Worm (Caenorhabditis elegans) whole organism, L3 larva: ENCODE measurements around the gene arrd-14.

Experiments
- ZK546.5 ChIP-seq: sonication (generic microtip); optimal IDR thresholded peaks from 2 replicates; lab custom pipeline; 2017; ENCODE audit warnings: missing biosample characterization, missing genetic modification characterization
- aly-2 ChIP-seq: fragments of 150-350 bp; optimal IDR thresholded peaks from 2 replicates; lab custom pipeline; 2014; ENCODE audit warnings: missing biosample characterization, missing genetic modification characterization
- ama-1 ChIP-seq: fragments of 150-350 bp; optimal IDR thresholded peaks from 2 replicates; lab custom pipeline; 2018
- ceh-16 ChIP-seq: sonication (generic microtip); optimal IDR thresholded peaks from 2 replicates; lab custom pipeline; 2017; ENCODE audit warnings: missing biosample characterization, missing genetic modification characterization
- ceh-28 ChIP-seq: fragments of 150-350 bp; optimal IDR thresholded peaks from 2 replicates; lab custom pipeline; 2014; ENCODE audit warnings: missing biosample characterization, missing genetic modification reagents, missing genetic modification characterization
- ceh-82 ChIP-seq: fragments of 150-350 bp; optimal IDR thresholded peaks from 2 replicates; lab custom pipeline; 2014; ENCODE audit warnings: missing biosample characterization, missing genetic modification characterization
- ceh-9 ChIP-seq: sonication (generic microtip); optimal IDR thresholded peaks from 2 replicates; lab custom pipeline; 2018; ENCODE audit warnings: missing biosample characterization, missing genetic modification characterization
- egl-27 ChIP-seq: sonication (generic microtip); optimal IDR thresholded peaks from 4 replicates; lab custom pipeline; 2017; ENCODE audit warnings: missing biosample characterization, missing genetic modification reagents, missing genetic modification characterization
- egl-5 ChIP-seq: fragments of 150-350 bp; optimal IDR thresholded peaks from 2 replicates; lab custom pipeline; 2017; ENCODE audit warnings: missing biosample characterization, missing genetic modification reagents, missing genetic modification characterization, inconsistent platforms
- eor-1 ChIP-seq, 2 experiments: fragments of 150-350 bp; optimal IDR thresholded peaks; 2 replicates each; lab custom pipeline; 2014 to 2018; ENCODE audit warnings: missing biosample characterization in 2 of 2, missing genetic modification characterization in 2 of 2
- fkh-10 ChIP-seq: sonication (generic microtip); optimal IDR thresholded peaks from 2 replicates; lab custom pipeline; 2017; ENCODE audit warnings: missing biosample characterization, missing genetic modification reagents, missing genetic modification characterization
- fkh-2 ChIP-seq: fragments of 150-350 bp; optimal IDR thresholded peaks from 2 replicates; lab custom pipeline; 2014; ENCODE audit warnings: missing biosample characterization, missing genetic modification reagents, missing genetic modification characterization
- fos-1 ChIP-seq: fragments of 150-350 bp; optimal IDR thresholded peaks from 2 replicates; lab custom pipeline; 2014; ENCODE audit warnings: missing biosample characterization, missing genetic modification characterization
- lin-15B ChIP-seq: fragments of 150-350 bp; optimal IDR thresholded peaks from 2 replicates; lab custom pipeline; 2014; ENCODE audit warnings: missing biosample characterization, missing genetic modification characterization
- lin-39 ChIP-seq: fragments of 150-350 bp; optimal IDR thresholded peaks from 2 replicates; lab custom pipeline; 2018; ENCODE audit warnings: missing biosample characterization, missing genetic modification reagents, missing genetic modification characterization
- lsy-12 ChIP-seq: sonication (generic microtip); optimal IDR thresholded peaks from 2 replicates; lab custom pipeline; 2016; ENCODE audit warnings: mild to moderate bottlenecking, missing genetic modification characterization, missing compliant biosample characterization
- mml-1 ChIP-seq: fragments of 150-350 bp; sonication (generic microtip); optimal IDR thresholded peaks from 3 replicates; lab custom pipeline; 2014; ENCODE audit warnings: missing biosample characterization, missing genetic modification characterization
- nfya-1 ChIP-seq: sonication (generic microtip); optimal IDR thresholded peaks from 2 replicates; lab custom pipeline; 2017; ENCODE audit warnings: missing genetic modification characterization, mild to moderate bottlenecking, missing compliant biosample characterization, antibody characterized with exemption, moderate library complexity; ENCODE audit not compliant: insufficient read depth
- nhr-12 ChIP-seq: fragments of 150-350 bp; optimal IDR thresholded peaks from 2 replicates; lab custom pipeline; 2014; ENCODE audit warnings: missing biosample characterization, missing genetic modification characterization
- nhr-23 ChIP-seq: fragments of 150-350 bp; optimal IDR thresholded peaks from 2 replicates; lab custom pipeline; 2014; ENCODE audit warnings: missing biosample characterization, missing genetic modification reagents, missing genetic modification characterization
- nhr-25 ChIP-seq: sonication (generic microtip); optimal IDR thresholded peaks from 2 replicates; lab custom pipeline; 2017; ENCODE audit warnings: missing biosample characterization, missing genetic modification characterization
- nhr-28 ChIP-seq: fragments of 150-350 bp; optimal IDR thresholded peaks from 2 replicates; lab custom pipeline; 2014; ENCODE audit warnings: missing biosample characterization, missing genetic modification characterization
- nhr-43 ChIP-seq: sonication (generic microtip); optimal IDR thresholded peaks from 2 replicates; lab custom pipeline; 2016; ENCODE audit warnings: mild to moderate bottlenecking, missing genetic modification characterization, missing compliant biosample characterization; ENCODE audit not compliant: poor library complexity, severe bottlenecking
- nhr-67 ChIP-seq: fragments of 150-350 bp; optimal IDR thresholded peaks from 2 replicates; lab custom pipeline; 2014; ENCODE audit warnings: missing biosample characterization, missing genetic modification characterization
- nhr-77 ChIP-seq: fragments of 150-350 bp; optimal IDR thresholded peaks from 2 replicates; lab custom pipeline; 2014; ENCODE audit warnings: missing biosample characterization, missing genetic modification characterization
- pha-4 ChIP-seq: fragments of 150-350 bp; optimal IDR thresholded peaks from 2 replicates; lab custom pipeline; 2014; ENCODE audit warnings: missing biosample characterization, missing genetic modification reagents, missing genetic modification characterization
- pqm-1 ChIP-seq: fragments of 150-350 bp; optimal IDR thresholded peaks from 2 replicates; lab custom pipeline; 2017; ENCODE audit warnings: missing biosample characterization, missing genetic modification characterization, inconsistent platforms
- sea-2 ChIP-seq: fragments of 150-350 bp; sonication (generic microtip); optimal IDR thresholded peaks from 4 replicates; lab custom pipeline; 2014; ENCODE audit warnings: missing biosample characterization, missing genetic modification reagents, missing genetic modification characterization
- skn-1 ChIP-seq: fragments of 150-350 bp; optimal IDR thresholded peaks from 2 replicates; lab custom pipeline; 2014; ENCODE audit warnings: missing biosample characterization, missing genetic modification characterization
- snpc-4 ChIP-seq: fragments of 150-350 bp; optimal IDR thresholded peaks from 2 replicates; lab custom pipeline; 2014; ENCODE audit warnings: missing biosample characterization, missing genetic modification characterization
- unc-39 ChIP-seq: sonication (generic microtip); optimal IDR thresholded peaks from 4 replicates; lab custom pipeline; 2017; ENCODE audit warnings: missing biosample characterization, missing genetic modification characterization
- unc-62 ChIP-seq: fragments of 150-350 bp; sonication (generic microtip); optimal IDR thresholded peaks from 4 replicates; lab custom pipeline; 2014; ENCODE audit warnings: missing biosample characterization, missing genetic modification reagents, missing genetic modification characterization
- zag-1 ChIP-seq: fragments of 150-350 bp; optimal IDR thresholded peaks from 2 replicates; lab custom pipeline; 2014; ENCODE audit warnings: missing biosample characterization, missing genetic modification characterization
- ztf-4 ChIP-seq: fragments of 150-350 bp; optimal IDR thresholded peaks from 2 replicates; lab custom pipeline; 2014; ENCODE audit warnings: missing biosample characterization, missing genetic modification characterization

The arrd-14 gene

DNA sequence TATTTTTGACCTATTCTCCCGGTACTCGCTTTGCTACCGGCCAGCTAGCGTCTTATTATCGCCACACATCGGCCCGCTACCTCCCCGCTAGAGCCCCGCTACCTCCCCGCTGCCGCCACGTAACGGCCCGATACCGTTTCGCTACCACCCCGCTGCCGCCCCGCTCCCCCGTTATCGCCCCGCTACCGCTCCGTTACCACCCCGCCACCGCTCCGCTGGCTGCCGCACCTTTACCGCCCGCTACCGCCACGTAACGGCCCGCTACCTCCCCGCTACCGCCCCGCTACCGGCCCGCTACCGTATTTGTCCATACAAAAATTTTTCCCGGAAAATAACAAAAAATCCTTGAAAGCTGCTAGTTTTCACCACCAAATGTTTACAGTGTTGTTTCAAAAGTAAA is 33.5 kb downstream of the arrd-14 start:
- TF ChIP-seq eor-1 (tag; optimal IDR thresholded peaks at IDR 0.05; lab: Kevin White, UChicago) = no peak
- TF ChIP-seq unc-62 (GFP tag; lab: Kevin White, UChicago) = no peak
- TF ChIP-seq zag-1 (tag; lab: Kevin White, UChicago) = no peak
- TF ChIP-seq aly-2 = no peak

DNA sequence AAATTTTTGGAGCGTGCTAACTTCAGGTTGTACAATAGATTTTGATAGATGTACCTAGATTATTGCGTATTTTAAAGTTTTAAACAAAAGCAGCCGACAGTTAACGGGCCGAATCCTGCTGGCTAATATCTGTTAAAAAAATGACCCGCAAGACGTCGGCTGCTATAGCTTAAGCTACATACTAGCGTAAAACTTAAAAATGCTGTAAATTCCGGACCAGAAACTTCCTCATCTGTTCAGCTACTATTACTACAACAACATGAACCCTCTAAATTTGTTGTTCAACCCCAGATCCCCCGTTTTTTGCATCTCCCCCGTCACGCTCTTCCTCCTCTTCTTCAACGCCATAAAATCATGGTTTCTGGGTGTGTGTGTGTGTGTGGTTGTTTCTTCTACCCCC is 34.8 kb downstream of the arrd-14 start:
- TF ChIP-seq ceh-28 (tag; lab: Kevin White, UChicago) (no peak), nhr-67 (no peak), unc-39 (tag; lab: Kevin White, UChicago) (no peak), fos-1 (tag; lab: Kevin White, UChicago) (no peak), ztf-4 (tag; lab: Kevin White, UChicago) (no peak), zag-1 (tag; lab: Kevin White, UChicago) (no peak), nhr-23 (tag; lab: Kevin White, UChicago) (no peak), ceh-82 (tag; lab: Kevin White, UChicago) (no peak), fkh-10 (no peak), fkh-2 (tag; lab: Kevin White, UChicago) (no peak), nfya-1 (tag; lab: Kevin White, UChicago) (no peak), egl-5 (tag; lab: Kevin White, UChicago) (no peak), egl-27 (tag; lab: Kevin White, UChicago) (no peak), nhr-12 (tag; lab: Kevin White, UChicago) (no peak), nhr-25 (tag; lab: Kevin White, UChicago) (no peak), nhr-28 (tag; lab: Kevin White, UChicago) (no peak), skn-1 (tag; lab: Kevin White, UChicago) (no peak), nhr-43 (tag; lab: Kevin White, UChicago) (no peak), nhr-77 (no peak)

DNA sequence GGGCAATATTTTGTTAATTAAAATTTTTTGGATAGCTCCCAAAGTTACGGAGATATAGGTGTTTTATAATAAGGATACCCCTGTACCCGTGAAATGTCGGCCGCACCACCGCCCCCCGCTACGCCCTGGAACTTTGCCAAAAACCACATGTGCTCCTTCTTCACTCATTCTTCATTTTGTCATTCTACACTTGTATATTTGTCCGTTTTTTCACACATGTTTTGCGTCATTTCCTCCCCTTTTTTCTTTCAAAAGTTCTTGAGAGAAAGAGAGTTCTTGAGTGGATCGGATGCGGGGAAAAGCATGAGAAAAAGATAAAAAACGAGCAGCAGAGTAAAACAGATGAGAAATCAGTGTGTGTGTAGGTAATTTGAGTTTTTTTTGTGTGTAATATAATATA is 36.7 kb downstream of the arrd-14 start:
- no peak for TF ChIP-seq egl-27 (tag; lab: Kevin White, UChicago)
- TF ChIP-seq fkh-10 = peak; percentile 15
- peak; percentile 13 for TF ChIP-seq snpc-4 (tag; lab: Kevin White, UChicago)

DNA sequence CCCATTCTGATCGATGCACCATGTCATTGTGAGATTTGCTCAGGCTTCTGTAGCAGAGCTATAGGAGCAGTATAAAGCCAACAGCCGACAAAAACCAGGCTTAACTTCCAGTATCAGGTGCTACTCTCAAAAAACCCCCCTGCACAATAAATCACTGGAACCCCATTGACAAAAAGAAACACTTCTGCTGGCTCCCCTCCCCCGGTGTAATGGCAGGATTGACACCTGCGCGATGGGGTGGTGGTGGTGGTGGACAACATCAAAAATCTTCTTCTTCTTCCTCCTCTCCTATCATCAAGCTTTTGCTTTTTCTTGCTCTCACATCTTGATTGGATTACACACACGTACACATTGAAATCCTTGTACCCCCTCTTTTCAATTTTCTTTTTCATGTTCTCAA is 37.6 kb downstream of the arrd-14 start:
- TF ChIP-seq snpc-4 (tag; lab: Kevin White, UChicago) (no peak), skn-1 (tag; lab: Kevin White, UChicago) (no peak), lin-39 (peak; percentile 12), egl-5 (tag; lab: Kevin White, UChicago) (peak; percentile 22)

DNA sequence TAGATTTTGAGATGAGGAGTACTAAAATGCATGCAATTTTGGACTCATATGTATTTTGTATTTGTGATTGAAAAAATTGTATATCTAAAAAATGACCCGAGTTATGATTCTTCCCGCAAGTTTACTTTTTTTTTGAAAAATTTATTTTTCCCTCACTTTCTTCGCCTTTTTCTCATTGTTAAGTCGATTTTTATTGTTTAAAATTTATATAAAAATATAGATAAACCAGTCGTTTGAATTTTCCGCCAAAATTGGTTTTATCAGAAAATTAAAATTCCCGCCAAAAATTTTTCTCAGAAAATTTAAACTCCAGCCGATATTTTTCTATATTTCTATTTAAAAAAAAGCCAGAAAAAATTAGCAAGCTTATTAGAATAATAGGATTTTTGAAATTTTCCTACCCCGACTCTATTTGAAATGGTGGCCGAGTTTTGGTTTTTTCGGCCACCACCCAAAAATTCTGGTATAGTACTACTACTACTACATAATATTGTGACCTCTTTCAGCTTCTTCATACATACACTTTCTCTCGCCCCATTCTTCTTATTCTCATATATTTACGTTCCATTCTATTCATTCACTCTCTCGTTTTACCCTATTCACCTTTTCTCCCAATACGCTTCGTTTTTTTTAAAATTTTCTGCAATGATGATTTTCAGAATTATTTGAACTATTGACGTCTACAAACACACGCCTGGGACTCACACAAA is 39.6 kb downstream of the arrd-14 start, which contains the start of gene ZK131.11:
TSS of gene ZK131.11 (plus strand) at position 660 of the 710 bp plus-strand sequence.
- no peak for TF ChIP-seq egl-5 (tag; lab: Kevin White, UChicago)
- TF ChIP-seq nhr-77 = no peak
- no peak for TF ChIP-seq ceh-82 (tag; lab: Kevin White, UChicago)
- TF ChIP-seq unc-62 (GFP tag; lab: Kevin White, UChicago) = no peak
- no peak for TF ChIP-seq ZK546.5 (tag; lab: Kevin White, UChicago)
- TF ChIP-seq lsy-12 (tag; lab: Kevin White, UChicago) = no peak
- no peak for TF ChIP-seq lin-15B (tag; lab: Kevin White, UChicago)
- no peak for TF ChIP-seq lin-39
- no peak for TF ChIP-seq fos-1 (tag; lab: Kevin White, UChicago)
- no peak for TF ChIP-seq sea-2 (GFP tag; lab: Kevin White, UChicago)
- no peak for TF ChIP-seq nhr-67
- TF ChIP-seq ceh-9 = no peak
- TF ChIP-seq pqm-1 (tag; lab: Kevin White, UChicago) = no peak

DNA sequence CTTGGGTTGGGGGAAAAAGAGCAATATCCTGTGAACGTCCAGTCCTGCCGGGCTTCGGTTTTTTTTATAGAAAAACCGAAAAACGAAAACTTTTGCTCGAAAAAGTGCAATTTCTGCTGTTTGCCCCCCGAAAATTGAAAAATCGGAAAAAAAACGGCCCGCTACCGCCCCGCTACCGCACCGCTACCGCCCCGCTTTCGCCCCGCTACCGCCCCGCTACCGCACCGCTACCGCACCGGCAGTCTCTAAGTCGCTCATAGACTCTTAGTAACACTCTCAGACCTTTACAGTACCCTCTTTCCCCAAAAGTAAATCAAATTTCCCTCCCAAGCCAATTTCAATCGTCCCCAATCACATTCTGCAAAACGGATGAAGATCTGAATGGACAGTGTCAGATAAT is 43.0 kb downstream of the arrd-14 start:
- no peak for TF ChIP-seq nfya-1 (tag; lab: Kevin White, UChicago)
- no peak for TF ChIP-seq ceh-9
- TF ChIP-seq ZK546.5 (tag; lab: Kevin White, UChicago) = no peak
- TF ChIP-seq mml-1 (tag; lab: Kevin White, UChicago) = no peak
- no peak for TF ChIP-seq fkh-2 (tag; lab: Kevin White, UChicago)
- no peak for TF ChIP-seq ama-1 (lab: Kevin White, UChicago)
- no peak for TF ChIP-seq zag-1 (tag; lab: Kevin White, UChicago)
- TF ChIP-seq nhr-43 (tag; lab: Kevin White, UChicago) = no peak
- TF ChIP-seq egl-5 (tag; lab: Kevin White, UChicago) = no peak
- TF ChIP-seq nhr-12 (tag; lab: Kevin White, UChicago) = no peak
- no peak for TF ChIP-seq nhr-23 (tag; lab: Kevin White, UChicago)
- TF ChIP-seq lin-15B (tag; lab: Kevin White, UChicago) = no peak
- no peak for TF ChIP-seq ceh-16 (tag; lab: Kevin White, UChicago)
- no peak for TF ChIP-seq nhr-67
- no peak for TF ChIP-seq aly-2
- no peak for TF ChIP-seq lsy-12 (tag; lab: Kevin White, UChicago)
- no peak for TF ChIP-seq pha-4 (tag; lab: Kevin White, UChicago)
